Worm (Caenorhabditis elegans) whole organism, young adult: ENCODE data around the gene mtpn-1.
A peak's percentile ranks its signal among the peaks of the same experiment; 100 is the strongest.

Experiments used
- B0019.2 ChIP-seq: fragments of 200-800 bp; sonication (Bioruptor generic); conservative IDR thresholded peaks from 2 replicates; pipeline ENCODE4 v1.3.6; 2022; ENCODE audit warnings: missing genetic modification reagents, missing genetic modification characterization, missing compliant biosample characterization
- B0035.1 ChIP-seq: sonication (generic microtip); optimal IDR thresholded peaks from 2 replicates; lab custom pipeline; 2016; ENCODE audit warnings: missing genetic modification characterization, mild to moderate bottlenecking, missing compliant biosample characterization, missing genotype, missing genetic modification reagents
- B0261.1 ChIP-seq: sonication (generic microtip); optimal IDR thresholded peaks from 2 replicates; lab custom pipeline; 2016; ENCODE audit warnings: mild to moderate bottlenecking, missing genetic modification characterization, moderate library complexity, missing compliant biosample characterization
- B0336.3 ChIP-seq: fragments of 200-800 bp; sonication (Bioruptor generic); IDR thresholded peaks from 2 replicates; pipeline ENCODE4 v1.3.6; 2022; ENCODE audit warnings: missing genetic modification characterization, missing compliant biosample characterization
- F10E7.11 ChIP-seq: sonication (generic microtip); optimal IDR thresholded peaks from 2 replicates; lab custom pipeline; 2017; ENCODE audit warnings: mild to moderate bottlenecking, missing genetic modification characterization, moderate library complexity, missing compliant biosample characterization
- F22D6.2 ChIP-seq: sonication (generic microtip); optimal IDR thresholded peaks from 2 replicates; lab custom pipeline; 2016; ENCODE audit warnings: mild to moderate bottlenecking, missing genetic modification characterization, missing compliant biosample characterization
- F37B4.10 ChIP-seq: fragments of 200-800 bp; sonication (Bioruptor generic); IDR thresholded peaks from 2 replicates; pipeline ENCODE4 v1.3.6; 2022; ENCODE audit warnings: missing genetic modification characterization, missing compliant biosample characterization
- T07F8.4 ChIP-seq: sonication (generic microtip); optimal IDR thresholded peaks from 2 replicates; lab custom pipeline; 2016; ENCODE audit warnings: mild to moderate bottlenecking, missing genetic modification characterization, moderate library complexity, missing compliant biosample characterization
- Y53F4B.3 ChIP-seq: fragments of 200-800 bp; sonication (Bioruptor generic); IDR thresholded peaks from 2 replicates; pipeline ENCODE4 v1.3.6; 2022; ENCODE audit warnings: missing genetic modification reagents, missing genetic modification characterization, missing compliant biosample characterization
- Y53G8AR.9 ChIP-seq: fragments of 200-800 bp; sonication (Bioruptor generic); conservative IDR thresholded peaks from 2 replicates; pipeline ENCODE4 v1.3.6; 2022; ENCODE audit warnings: missing genetic modification reagents, missing genetic modification characterization, missing compliant biosample characterization
- Y56A3A.18 ChIP-seq: fragments of 200-800 bp; sonication (Bioruptor generic); IDR thresholded peaks from 2 replicates; pipeline ENCODE4 v1.3.6; 2022; ENCODE audit warnings: missing genetic modification reagents, missing genetic modification characterization, missing compliant biosample characterization
- ZK185.1 ChIP-seq: sonication (generic microtip); optimal IDR thresholded peaks from 2 replicates; lab custom pipeline; 2016; ENCODE audit warnings: mild to moderate bottlenecking, missing genetic modification characterization, missing compliant biosample characterization; ENCODE audit not compliant: poor library complexity, severe bottlenecking
- aptf-2 ChIP-seq: fragments of 200-800 bp; sonication (Bioruptor generic); conservative IDR thresholded peaks from 2 replicates; pipeline ENCODE4 v1.3.6; 2022; ENCODE audit warnings: missing genetic modification reagents, missing genetic modification characterization, missing compliant biosample characterization
- aptf-3 ChIP-seq: fragments of 200-800 bp; sonication (Bioruptor generic); IDR thresholded peaks from 2 replicates; pipeline ENCODE4 v1.3.6; 2022; ENCODE audit warnings: missing genetic modification characterization, missing compliant biosample characterization
- attf-5 ChIP-seq: fragments of 200-800 bp; sonication (Bioruptor generic); optimal IDR thresholded peaks from 2 replicates; lab custom pipeline; 2018; ENCODE audit warnings: mild to moderate bottlenecking, missing genetic modification characterization, missing compliant biosample characterization
- ccch-3 ChIP-seq: fragments of 200-800 bp; sonication (Bioruptor generic); optimal IDR thresholded peaks from 2 replicates; lab custom pipeline; 2018; ENCODE audit warnings: mild to moderate bottlenecking, missing genetic modification characterization, missing compliant biosample characterization
- cebp-2 ChIP-seq: fragments of 200-800 bp; sonication (Bioruptor generic); IDR thresholded peaks from 2 replicates; pipeline ENCODE4 v1.3.6; 2022; ENCODE audit warnings: missing genetic modification characterization, missing compliant biosample characterization
- ceh-27 ChIP-seq: fragments of 200-800 bp; sonication (Bioruptor generic); optimal IDR thresholded peaks from 2 replicates; lab custom pipeline; 2018; ENCODE audit warnings: mild to moderate bottlenecking, missing genetic modification characterization, moderate library complexity, missing compliant biosample characterization
- ceh-40 ChIP-seq: fragments of 200-800 bp; sonication (Bioruptor generic); IDR thresholded peaks from 2 replicates; pipeline ENCODE4 v1.3.6; 2022; ENCODE audit warnings: missing genetic modification characterization, missing compliant biosample characterization
- ceh-58 ChIP-seq: fragments of 200-800 bp; sonication (Bioruptor generic); IDR thresholded peaks from 2 replicates; pipeline ENCODE4 v1.3.6; 2022; ENCODE audit warnings: missing genetic modification characterization, missing compliant biosample characterization
- ceh-79 ChIP-seq: sonication (generic microtip); optimal IDR thresholded peaks from 2 replicates; lab custom pipeline; 2017; ENCODE audit warnings: mild to moderate bottlenecking, missing genetic modification characterization, missing compliant biosample characterization
- chd-7 ChIP-seq: sonication (generic microtip); optimal IDR thresholded peaks from 2 replicates; lab custom pipeline; 2016; ENCODE audit warnings: mild to moderate bottlenecking, missing genetic modification characterization, moderate library complexity, missing compliant biosample characterization
- dpff-1 ChIP-seq: sonication (generic microtip); optimal IDR thresholded peaks from 2 replicates; lab custom pipeline; 2017; ENCODE audit warnings: mild to moderate bottlenecking, missing genetic modification characterization, missing compliant biosample characterization
- ets-4 ChIP-seq: fragments of 200-800 bp; sonication (Bioruptor generic); optimal IDR thresholded peaks from 2 replicates; lab custom pipeline; 2018; ENCODE audit warnings: mild to moderate bottlenecking, missing genetic modification characterization, missing compliant biosample characterization
- fkh-3 ChIP-seq: sonication (generic microtip); optimal IDR thresholded peaks from 2 replicates; lab custom pipeline; 2016; ENCODE audit warnings: mild to moderate bottlenecking, missing genetic modification characterization, missing compliant biosample characterization
- him-1 ChIP-seq: sonication (generic microtip); optimal IDR thresholded peaks from 2 replicates; lab custom pipeline; 2016; ENCODE audit warnings: missing genotype, missing genetic modification reagents, missing genetic modification characterization, missing compliant biosample characterization
- hlh-26 ChIP-seq: fragments of 200-800 bp; sonication (Bioruptor generic); conservative IDR thresholded peaks from 2 replicates; pipeline ENCODE4 v1.3.6; 2022; ENCODE audit warnings: missing genetic modification reagents, missing genetic modification characterization, missing compliant biosample characterization
- hsf-1 ChIP-seq: fragments of 200-800 bp; sonication (Bioruptor generic); IDR thresholded peaks from 2 replicates; pipeline ENCODE4 v1.3.6; 2022; ENCODE audit warnings: missing genetic modification reagents, missing genetic modification characterization, missing compliant biosample characterization
- lin-35 ChIP-seq, 3 experiments: fragments of 150-350 bp in 2 of 3; sonication (generic microtip) in 1 of 3; optimal IDR thresholded peaks; 2 replicates each; lab custom pipeline; 2014 to 2018; ENCODE audit warnings: missing biosample characterization in 3 of 3, missing genetic modification characterization in 3 of 3, missing genetic modification reagents in 3 of 3
- lsy-27 ChIP-seq: sonication (generic microtip); optimal IDR thresholded peaks from 2 replicates; lab custom pipeline; 2017; ENCODE audit warnings: missing genetic modification characterization, mild to moderate bottlenecking, missing compliant biosample characterization, antibody characterized with exemption, missing genotype, borderline replicate concordance; ENCODE audit not compliant: insufficient read depth
- madf-3 ChIP-seq: fragments of 200-800 bp; sonication (Bioruptor generic); IDR thresholded peaks from 2 replicates; pipeline ENCODE4 v1.3.6; 2022; ENCODE audit warnings: missing genetic modification reagents, missing genetic modification characterization, missing compliant biosample characterization
- nfya-1 ChIP-seq: sonication (generic microtip); optimal IDR thresholded peaks from 2 replicates; lab custom pipeline; 2017; ENCODE audit warnings: antibody characterized with exemption, missing compliant biosample characterization, missing genetic modification characterization, borderline replicate concordance; ENCODE audit not compliant: insufficient read depth
- nfya-2 ChIP-seq: fragments of 200-800 bp; sonication (Bioruptor generic); IDR thresholded peaks from 2 replicates; pipeline ENCODE4 v1.3.6; 2022; ENCODE audit warnings: missing genetic modification reagents, missing genetic modification characterization, missing compliant biosample characterization
- nfyb-1 ChIP-seq: fragments of 200-800 bp; sonication (Bioruptor generic); IDR thresholded peaks from 2 replicates; pipeline ENCODE4 v1.3.6; 2022; ENCODE audit warnings: missing genetic modification reagents, missing genetic modification characterization, missing compliant biosample characterization
- nhr-179 ChIP-seq: sonication (generic microtip); optimal IDR thresholded peaks from 2 replicates; lab custom pipeline; 2016; ENCODE audit warnings: mild to moderate bottlenecking, missing genetic modification characterization, missing compliant biosample characterization
- nhr-90 ChIP-seq: sonication (generic microtip); optimal IDR thresholded peaks from 2 replicates; lab custom pipeline; 2016; ENCODE audit warnings: missing genotype, mild to moderate bottlenecking, missing genetic modification characterization, missing compliant biosample characterization
- pbrm-1 ChIP-seq: fragments of 200-800 bp; sonication (Bioruptor generic); IDR thresholded peaks from 2 replicates; pipeline ENCODE4 v1.3.6; 2022; ENCODE audit warnings: missing genetic modification reagents, missing genetic modification characterization, missing compliant biosample characterization
- repo-1 ChIP-seq: sonication (generic microtip); optimal IDR thresholded peaks from 2 replicates; lab custom pipeline; 2017; ENCODE audit warnings: mild to moderate bottlenecking, missing genetic modification characterization, missing compliant biosample characterization
- rpc-1 ChIP-seq, 2 experiments: fragments of 150-350 bp in 1 of 2; sonication (generic microtip) in 1 of 2; optimal IDR thresholded peaks; 2 replicates each; lab custom pipeline; 2014 to 2018; ENCODE audit warnings: missing biosample characterization in 1 of 2, missing genetic modification characterization in 1 of 2, missing genetic modification reagents in 1 of 2, missing genotype in 1 of 2
- sdz-38 ChIP-seq: sonication (generic microtip); optimal IDR thresholded peaks from 2 replicates; lab custom pipeline; 2016; ENCODE audit warnings: missing genotype, missing genetic modification characterization, missing compliant biosample characterization
- sea-2 ChIP-seq: fragments of 200-800 bp; sonication (Bioruptor generic); IDR thresholded peaks from 2 replicates; pipeline ENCODE4 v1.3.6; 2022; ENCODE audit warnings: missing genetic modification characterization, missing compliant biosample characterization
- snpc-4 ChIP-seq, 5 experiments: fragments of 150-350 bp in 1 of 5; sonication (generic microtip) in 4 of 5; optimal IDR thresholded peaks; 2 replicates each; lab custom pipeline; 2014 to 2018; ENCODE audit warnings: missing genetic modification characterization in 5 of 5, missing biosample characterization in 3 of 5, antibody characterized with exemption in 2 of 5, mild to moderate bottlenecking in 2 of 5, missing compliant biosample characterization in 2 of 5, missing genotype in 2 of 5, moderate library complexity in 2 of 5, missing genetic modification reagents in 1 of 5
- tbp1 ChIP-seq: fragments of 200-800 bp; sonication (Bioruptor generic); optimal IDR thresholded peaks from 2 replicates; lab custom pipeline; 2018; ENCODE audit warnings: mild to moderate bottlenecking, missing genetic modification characterization, missing compliant biosample characterization
- tlf-1 ChIP-seq: fragments of 200-800 bp; sonication (Bioruptor generic); optimal IDR thresholded peaks from 2 replicates; lab custom pipeline; 2018; ENCODE audit warnings: mild to moderate bottlenecking, missing genetic modification characterization, missing compliant biosample characterization
- unc-62 ChIP-seq: fragments of 150-350 bp; optimal IDR thresholded peaks from 2 replicates; lab custom pipeline; 2014; ENCODE audit warnings: missing biosample characterization, missing genetic modification reagents, missing genetic modification characterization
- zfh-2 ChIP-seq: fragments of 200-800 bp; sonication (Bioruptor generic); conservative IDR thresholded peaks from 2 replicates; pipeline ENCODE4 v1.3.6; 2022; ENCODE audit warnings: missing genetic modification reagents, missing genetic modification characterization, missing compliant biosample characterization
- zim-3 ChIP-seq: sonication (generic microtip); optimal IDR thresholded peaks from 2 replicates; lab custom pipeline; 2017; ENCODE audit warnings: mild to moderate bottlenecking, missing genetic modification characterization, moderate library complexity, missing compliant biosample characterization
- ztf-18 ChIP-seq: sonication (generic microtip); optimal IDR thresholded peaks from 2 replicates; lab custom pipeline; 2016; ENCODE audit warnings: missing genotype, mild to moderate bottlenecking, missing genetic modification characterization, missing compliant biosample characterization
- ztf-25 ChIP-seq: fragments of 200-800 bp; sonication (Bioruptor generic); IDR thresholded peaks from 2 replicates; pipeline ENCODE4 v1.3.6; 2022; ENCODE audit warnings: missing genetic modification reagents, missing genetic modification characterization, missing compliant biosample characterization

mtpn-1 gene

ce11 chrX:2432459-2432858, 25.2 kb downstream of the mtpn-1 start (continued):
- TF ChIP-seq madf-3 (no peak), rpc-1 (optimal IDR thresholded peaks at IDR 0.05; lab: Kevin White, UChicago) (no peak), rpc-1 (tag; optimal IDR thresholded peaks at IDR 0.05; lab: Kevin White, UChicago) (no peak), ceh-58 (no peak), zfh-2 (GFP tag; lab: Robert Waterston, UW) (peak; percentile 98), ztf-25 (GFP tag; lab: Robert Waterston, UW) (no peak), snpc-4 (GFP tag; optimal IDR thresholded peaks at IDR 0.05; lab: Kevin White, UChicago) (no peak), snpc-4 (tag; optimal IDR thresholded peaks at IDR 0.05; lab: Kevin White, UChicago) (no peak), attf-5 (peak; percentile 47), B0035.1 (no peak), B0261.1 (tag; lab: Kevin White, UChicago) (no peak), T07F8.4 (tag; lab: Kevin White, UChicago) (no peak), hlh-26 (GFP tag; lab: Robert Waterston, UW) (no peak), nhr-179 (tag; lab: Kevin White, UChicago) (no peak), nfyb-1 (GFP tag; lab: Robert Waterston, UW) (no peak; the same call in 1 of the 2 replicates), Y56A3A.18 (GFP tag; lab: Robert Waterston, UW) (peak; percentile 52; the same call in 1 of the 2 replicates), cebp-2 (GFP tag; lab: Robert Waterston, UW) (no peak), him-1 (no peak), aptf-2 (GFP tag; lab: Robert Waterston, UW) (no peak), Y53G8AR.9 (GFP tag; lab: Robert Waterston, UW) (0 out of 2 replicates have a peak, but pooled peaks have one; percentile 26), F37B4.10 (GFP tag; lab: Robert Waterston, UW) (no peak), ccch-3 (GFP tag; lab: Kevin White, UChicago) (no peak), sea-2 (GFP tag; lab: Robert Waterston, UW) (no peak), chd-7 (tag; lab: Kevin White, UChicago) (peak; percentile 3), pbrm-1 (GFP tag; lab: Robert Waterston, UW) (no peak), dpff-1 (no peak), nfya-1 (tag; lab: Kevin White, UChicago) (no peak), nhr-90 (tag; lab: Kevin White, UChicago) (peak; percentile 13), sdz-38 (no peak), fkh-3 (tag; lab: Kevin White, UChicago) (no peak), B0019.2 (GFP tag; lab: Robert Waterston, UW) (no peak), F10E7.11 (tag; lab: Kevin White, UChicago) (no peak), ceh-27 (GFP tag; lab: Kevin White, UChicago) (peak; percentile 57), ceh-79 (tag; lab: Kevin White, UChicago) (no peak), ZK185.1 (tag; lab: Kevin White, UChicago) (peak; percentile 6), lsy-27 (no peak), B0336.3 (no peak), ets-4 (GFP tag; lab: Kevin White, UChicago) (no peak), Y53F4B.3 (no peak), tlf-1 (GFP tag; lab: Kevin White, UChicago) (no peak), F22D6.2 (no peak), unc-62 (GFP tag; lab: Kevin White, UChicago) (no peak), tbp1 (GFP tag; lab: Kevin White, UChicago) (no peak), ceh-40 (no peak), lin-35 (GFP tag; optimal IDR thresholded peaks at IDR 0.05; lab: Kevin White, UChicago) (no peak), nfya-2 (GFP tag; lab: Robert Waterston, UW) (no peak), hsf-1 (GFP tag; lab: Robert Waterston, UW) (no peak), ztf-18 (tag; lab: Kevin White, UChicago) (peak; percentile 29), repo-1 (tag; lab: Kevin White, UChicago) (no peak), aptf-3 (GFP tag; lab: Robert Waterston, UW) (no peak), zim-3 (tag; lab: Kevin White, UChicago) (no peak)
